Fruit fly (Drosophila melanogaster): Measurements from ENCODE around the gene CG33725.

Gene CG33725

DNA sequence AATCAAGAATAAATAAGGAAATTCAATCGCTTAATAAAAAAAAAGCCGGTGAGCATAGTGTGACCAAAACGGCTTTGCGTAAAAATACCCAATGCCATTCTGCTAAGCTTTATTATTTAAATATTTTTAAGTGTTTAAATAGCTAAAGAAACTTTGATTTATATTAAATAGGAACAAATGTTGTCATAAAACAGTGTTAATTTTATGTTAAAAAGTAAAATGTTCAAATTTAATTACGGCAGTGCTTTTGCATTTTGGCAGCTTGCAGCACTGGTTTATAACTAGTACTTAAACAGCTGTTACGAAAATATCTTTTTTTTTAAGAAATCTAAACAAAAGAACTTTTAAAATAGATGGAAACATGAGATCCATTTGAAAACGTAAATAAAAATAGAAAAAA is 18.8 kb downstream of the CG33725 start, which contains the start of the genes CG10638 and CG10681 (continued):
- TF ChIP-seq CG10267 (tag; optimal IDR thresholded peaks at IDR 0.05) (peak; percentile 98), tx (GFP tag; optimal IDR thresholded peaks at IDR 0.05) (peak; percentile 17), CG3407 (GFP tag; optimal IDR thresholded peaks at IDR 0.05) (no peak), ewg (GFP tag; optimal IDR thresholded peaks at IDR 0.05) (no peak), Sry-δ (GFP tag; optimal IDR thresholded peaks at IDR 0.05) (no peak), ftz-f1 (GFP tag; optimal IDR thresholded peaks at IDR 0.05) (peak; percentile 78), CG9876 (GFP tag; optimal IDR thresholded peaks at IDR 0.05) (no peak), CG15601 (tag; optimal IDR thresholded peaks at IDR 0.05) (peak; percentile 31), seq (GFP tag; IDR thresholded peaks at IDR 0.05) (no peak), gcm2 (GFP tag; optimal IDR thresholded peaks at IDR 0.05) (no peak), inv (GFP tag; IDR thresholded peaks at IDR 0.05; ENCODE audit: partially characterized antibody) (no peak), Hsf (GFP tag; optimal IDR thresholded peaks at IDR 0.05) (peak; percentile 46), Ssrp (tag; optimal IDR thresholded peaks at IDR 0.05) (no peak), zfh2 (GFP tag; optimal IDR thresholded peaks at IDR 0.05) (peak; percentile 11), CG34224 (GFP tag; IDR thresholded peaks at IDR 0.05; ENCODE audit: partially characterized antibody) (no peak), CG3163 (GFP tag; optimal IDR thresholded peaks at IDR 0.05) (no peak), wdn (GFP tag; IDR thresholded peaks at IDR 0.05) (no peak), slbo (GFP tag; IDR thresholded peaks at IDR 0.05) (peak; percentile 24; the same call in 1 of the 2 replicates), Hr3 (GFP tag; optimal IDR thresholded peaks at IDR 0.05) (peak; percentile 22), CG7928 (GFP tag; optimal IDR thresholded peaks at IDR 0.05) (peak; percentile 28), CG34376 (GFP tag; optimal IDR thresholded peaks at IDR 0.05) (no peak), CG4730 (GFP tag; IDR thresholded peaks at IDR 0.05) (no peak; the same call in 1 of the 2 replicates), p53 (GFP tag; optimal IDR thresholded peaks at IDR 0.05) (no peak), Camta (GFP tag; optimal IDR thresholded peaks at IDR 0.05) (no peak), sens (GFP tag) (peak; percentile 91), HLH54F (GFP tag; optimal IDR thresholded peaks at IDR 0.05) (no peak), CG42726 (GFP tag; IDR thresholded peaks at IDR 0.05; ENCODE audit: partially characterized antibody) (no peak), scrt (GFP tag; optimal IDR thresholded peaks at IDR 0.05) (peak; percentile 40), dmrt11E (tag; optimal IDR thresholded peaks at IDR 0.05) (peak; percentile 8), trem (tag; optimal IDR thresholded peaks at IDR 0.05) (peak; percentile 98), ken (GFP tag; IDR thresholded peaks at IDR 0.05) (no peak; the same call in 2 of the 3 replicates), slp2 (GFP tag; optimal IDR thresholded peaks at IDR 0.05) (no peak), CG31441 (GFP tag; IDR thresholded peaks at IDR 0.05) (peak; percentile 50), fd3F (GFP tag; optimal IDR thresholded peaks at IDR 0.05) (no peak), schlank (tag; optimal IDR thresholded peaks at IDR 0.05) (no peak), shn (GFP tag; optimal IDR thresholded peaks at IDR 0.05) (no peak), pzg (GFP tag; optimal IDR thresholded peaks at IDR 0.05) (peak; percentile 60), gsb-n (tag; optimal IDR thresholded peaks at IDR 0.05) (peak; percentile 40), kay (GFP tag; optimal IDR thresholded peaks at IDR 0.05) (peak; percentile 48), wek (GFP tag; optimal IDR thresholded peaks at IDR 0.05) (no peak), CG18599 (GFP tag; optimal IDR thresholded peaks at IDR 0.05) (no peak), Rx (GFP tag; IDR thresholded peaks at IDR 0.05) (no peak), Nf-YC (tag; optimal IDR thresholded peaks at IDR 0.05) (peak; percentile 49), Atf6 (GFP tag; IDR thresholded peaks at IDR 0.05) (peak; percentile 29; the same call in 1 of the 2 replicates), da (GFP tag; optimal IDR thresholded peaks at IDR 0.05) (no peak), CG4854 (GFP tag; optimal IDR thresholded peaks at IDR 0.05) (peak; percentile 10), CG18011 (GFP tag; optimal IDR thresholded peaks at IDR 0.05) (peak; percentile 30), CG6791 (GFP tag; IDR thresholded peaks at IDR 0.05; ENCODE audit: partially characterized antibody) (no peak), Ptx1 (GFP tag; IDR thresholded peaks at IDR 0.05) (0 out of 2 replicates have a peak, but pooled peaks have one; percentile 16), CG10979 (tag; optimal IDR thresholded peaks at IDR 0.05) (peak; percentile 12), Hmx (GFP tag; optimal IDR thresholded peaks at IDR 0.05) (peak; percentile 0)
